Worm (Caenorhabditis elegans): ENCODE measurements around the gene taap-1.

The taap-1 gene

DNA sequence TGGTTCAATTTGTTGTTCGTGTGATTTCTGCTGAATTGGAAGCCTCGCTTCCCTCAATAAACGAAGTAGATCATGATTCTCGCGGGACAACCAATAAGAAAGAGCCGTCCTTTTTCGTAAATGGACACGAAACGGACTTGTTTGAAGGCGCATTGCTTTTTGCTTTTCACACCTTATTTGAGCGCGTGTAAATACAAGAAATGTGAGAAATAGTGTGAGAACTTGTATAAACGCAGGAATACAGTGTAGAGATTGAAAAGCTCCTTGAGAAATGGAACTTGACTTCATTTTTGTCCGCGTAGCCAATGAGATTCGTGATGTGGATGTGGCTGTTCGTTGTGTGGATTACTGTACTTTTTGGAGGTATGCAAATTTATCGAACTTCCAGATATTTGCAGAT lies 37.0 kb upstream of the taap-1 start, which contains the start of gene cht-2:
cht-2 (plus strand) TSS at position 301 of the 400 bp plus-strand sequence.
- TF ChIP-seq die-1 (tag; optimal IDR thresholded peaks at IDR 0.05) = no peak
- TF ChIP-seq hsf-1 (GFP tag; IDR thresholded peaks at IDR 0.05) = no peak
- TF ChIP-seq let-526 (GFP tag; IDR thresholded peaks at IDR 0.05) = no peak
- TF ChIP-seq K12H6.12 (tag; optimal IDR thresholded peaks at IDR 0.05) = no peak
- no peak for TF ChIP-seq F52B5.7 (tag; optimal IDR thresholded peaks at IDR 0.05)
- TF ChIP-seq rec-8 (tag; optimal IDR thresholded peaks at IDR 0.05) = no peak

ce11 chrII:8518210-8518609 lies 34.5 kb upstream of the taap-1 start, which contains the start of gene T13H5.8:
Gene T13H5.8 (plus strand): TSS chrII:8518510.
- TF ChIP-seq egl-44 (GFP tag; IDR thresholded peaks at IDR 0.05) (no peak), egl-18 (GFP tag; IDR thresholded peaks at IDR 0.05) (no peak)

- TF ChIP-seq pbrm-1 (GFP tag; IDR thresholded peaks at IDR 0.05) = peak; percentile 67
- peak; percentile 54 for TF ChIP-seq tlf-1 (GFP tag; optimal IDR thresholded peaks at IDR 0.05)
- TF ChIP-seq him-1 (tag; optimal IDR thresholded peaks at IDR 0.05) = peak; percentile 78
- no peak for TF ChIP-seq pha-4 (tag; optimal IDR thresholded peaks at IDR 0.05)
- peak; percentile 57 for TF ChIP-seq ztf-18 (tag; optimal IDR thresholded peaks at IDR 0.05)
- no peak for TF ChIP-seq mes-4 (tag; optimal IDR thresholded peaks at IDR 0.05)
- peak; percentile 76 for TF ChIP-seq lin-54 (GFP tag; optimal IDR thresholded peaks at IDR 0.05)
- no peak for TF ChIP-seq hlh-12 (tag; optimal IDR thresholded peaks at IDR 0.05)
- TF ChIP-seq rec-8 (tag; optimal IDR thresholded peaks at IDR 0.05) = peak in 1 of 2 experiments; percentile 39
- no peak for TF ChIP-seq tbx-9 (tag; optimal IDR thresholded peaks at IDR 0.05; ENCODE audit: borderline replicate concordance)
- no peak for TF ChIP-seq snpc-4 (GFP tag; optimal IDR thresholded peaks at IDR 0.05)
- peak in 2 of 4 experiments; percentile 57 to 68 for TF ChIP-seq snpc-4 (tag; optimal IDR thresholded peaks at IDR 0.05)
- peak; percentile 84 for TF ChIP-seq ZK185.1 (tag; optimal IDR thresholded peaks at IDR 0.05; ENCODE audit: poor library complexity, severe bottlenecking)
- TF ChIP-seq snpc-3.4 (tag; optimal IDR thresholded peaks at IDR 0.05) = peak; percentile 35
- TF ChIP-seq ceh-27 (GFP tag; optimal IDR thresholded peaks at IDR 0.05) = peak; percentile 63
- peak; percentile 36 for TF ChIP-seq lin-40 (tag; optimal IDR thresholded peaks at IDR 0.05)
- no peak for TF ChIP-seq madf-3 (GFP tag; IDR thresholded peaks at IDR 0.05)
- peak; percentile 62 for TF ChIP-seq D2030.7 (GFP tag; IDR thresholded peaks at IDR 0.05)
- TF ChIP-seq rcor-1 (GFP tag; IDR thresholded peaks at IDR 0.05) = 0 out of 2 replicates have a peak, but pooled peaks have one; percentile 33
- TF ChIP-seq aptf-2 (GFP tag; conservative IDR thresholded peaks at IDR 0.05) = 0 out of 2 replicates have a peak, but pooled peaks have one; percentile 34
- TF ChIP-seq mel-28 (tag; optimal IDR thresholded peaks at IDR 0.05; ENCODE audit: borderline replicate concordance) = no peak
- peak; percentile 70; the same call in 1 of the 2 replicates for TF ChIP-seq B0019.2 (GFP tag; conservative IDR thresholded peaks at IDR 0.05)
- TF ChIP-seq nhr-27 (tag; optimal IDR thresholded peaks at IDR 0.05) = no peak
- TF ChIP-seq F33H1.4 (GFP tag; IDR thresholded peaks at IDR 0.05) = peak; percentile 65
- peak; percentile 87 for TF ChIP-seq madf-6 (GFP tag; IDR thresholded peaks at IDR 0.05)
- TF ChIP-seq dpff-1 (tag; optimal IDR thresholded peaks at IDR 0.05) = no peak
- peak; percentile 60 for TF ChIP-seq hmg-1.2 (GFP tag; IDR thresholded peaks at IDR 0.05)
- TF ChIP-seq F10E7.11 (tag; optimal IDR thresholded peaks at IDR 0.05) = no peak
- peak in 1 of 3 experiments; percentile 58 for TF ChIP-seq lin-35 (GFP tag; optimal IDR thresholded peaks at IDR 0.05)
- TF ChIP-seq K11D2.4 (GFP tag; IDR thresholded peaks at IDR 0.05) = 0 out of 2 replicates have a peak, but pooled peaks have one; percentile 23
- peak; percentile 89 for TF ChIP-seq lsl-1 (GFP tag; optimal IDR thresholded peaks at IDR 0.05)
- TF ChIP-seq ceh-40 (GFP tag; IDR thresholded peaks at IDR 0.05) = peak; percentile 64; the same call in 1 of the 2 replicates
- 0 out of 2 replicates have a peak, but pooled peaks have one; percentile 15 for TF ChIP-seq attf-3 (GFP tag; conservative IDR thresholded peaks at IDR 0.05)
- TF ChIP-seq repo-1 (tag; optimal IDR thresholded peaks at IDR 0.05) = no peak
- TF ChIP-seq bed-1 (GFP tag; IDR thresholded peaks at IDR 0.05) = no peak
- 0 out of 2 replicates have a peak, but pooled peaks have one; percentile 37 for TF ChIP-seq ztf-28 (GFP tag; IDR thresholded peaks at IDR 0.05)
- TF ChIP-seq snpc-1.3 (tag; optimal IDR thresholded peaks at IDR 0.05; ENCODE audit: insufficient read depth) = peak; percentile 53
These were observed 33.1 kb upstream of the taap-1 start, which contains the start of gene rnh-2 for ce11 chrII:8516783-8517182. Gene rnh-2 (plus strand): TSS chrII:8517150.
